Worm (Caenorhabditis elegans) whole organism, L4/young adult: ENCODE measurements around the gene F33A8.7.
A peak's percentile ranks its signal among the peaks of the same experiment; 100 is the strongest.

ENCODE experiments used
- W03F9.2 ChIP-seq: fragments of 150-350 bp; optimal IDR thresholded peaks from 2 replicates; lab custom pipeline; 2014; ENCODE audit warnings: missing biosample characterization, missing genetic modification characterization
- dao-5 ChIP-seq: sonication (generic microtip); optimal IDR thresholded peaks from 2 replicates; lab custom pipeline; 2016; ENCODE audit warnings: missing genotype, missing genetic modification characterization, moderate library complexity, missing compliant biosample characterization
- him-1 ChIP-seq: sonication (generic microtip); optimal IDR thresholded peaks from 2 replicates; lab custom pipeline; 2016; ENCODE audit warnings: missing genotype, missing genetic modification reagents, missing genetic modification characterization, missing compliant biosample characterization

Gene F33A8.7

ce11 chrII:11025566-11025965 is at the start of gene F33A8.7:
Gene F33A8.7 (minus strand): TSS chrII:11025666.
- TF ChIP-seq dao-5 (no peak), W03F9.2 (no peak), him-1 (tag; lab: Kevin White, UChicago) (no peak)

- TF ChIP-seq him-1 (tag; lab: Kevin White, UChicago) (no peak), W03F9.2 (no peak), dao-5 (no peak)
These were observed 47.1 kb upstream of the F33A8.7 start for ce11 chrII:11072565-11072964.

ce11 chrII:11064191-11064695 is 38.8 kb upstream of the F33A8.7 start:
- TF ChIP-seq W03F9.2, result no peak
- no peak for TF ChIP-seq him-1 (tag; lab: Kevin White, UChicago)
- no peak for TF ChIP-seq dao-5

ce11 chrII:11057256-11057655 is 31.8 kb upstream of the F33A8.7 start:
- TF ChIP-seq him-1 (tag; lab: Kevin White, UChicago) (no peak), dao-5 (no peak), W03F9.2 (no peak)

ce11 chrII:11055223-11055622 is 29.8 kb upstream of the F33A8.7 start, which contains the start of gene F45E10.2:
Gene F45E10.2 (minus strand): TSS chrII:11055323.
- no peak for TF ChIP-seq dao-5
- no peak for TF ChIP-seq W03F9.2
- no peak for TF ChIP-seq him-1 (tag; lab: Kevin White, UChicago)

- TF ChIP-seq dao-5 (no peak), him-1 (tag; lab: Kevin White, UChicago) (no peak), W03F9.2 (no peak)
These were observed 27.1 kb upstream of the F33A8.7 start for ce11 chrII:11052526-11052925.

ce11 chrII:11050678-11051077 is 25.2 kb upstream of the F33A8.7 start:
- TF ChIP-seq dao-5 (no peak), him-1 (tag; lab: Kevin White, UChicago) (no peak), W03F9.2 (peak; percentile 55)

ce11 chrII:11049876-11050275 is 24.4 kb upstream of the F33A8.7 start, which contains the start of the genes sdhd-1 and ilkp-1:
Gene sdhd-1 (minus strand): TSS chrII:11049913.
Gene ilkp-1 (plus strand): TSS chrII:11050255.
- no peak for TF ChIP-seq him-1 (tag; lab: Kevin White, UChicago)
- no peak for TF ChIP-seq W03F9.2
- no peak for TF ChIP-seq dao-5

ce11 chrII:11048930-11049329 is 23.5 kb upstream of the F33A8.7 start, which contains the start of gene F33A8.4:
Gene F33A8.4 (minus strand): TSS chrII:11049030.
- no peak for TF ChIP-seq W03F9.2
- no peak for TF ChIP-seq dao-5
- no peak for TF ChIP-seq him-1 (tag; lab: Kevin White, UChicago)

- TF ChIP-seq him-1 (tag; lab: Kevin White, UChicago) (no peak), dao-5 (no peak), W03F9.2 (no peak)
These were observed 20.4 kb upstream of the F33A8.7 start, which contains the start of gene col-83 for ce11 chrII:11045872-11046271. Gene col-83 (minus strand): TSS chrII:11045972.

ce11 chrII:11044193-11044568 is 18.7 kb upstream of the F33A8.7 start:
- TF ChIP-seq him-1 (tag; lab: Kevin White, UChicago), result no peak
- no peak for TF ChIP-seq W03F9.2
- TF ChIP-seq dao-5, result no peak

ce11 chrII:11043546-11044192 is 18.2 kb upstream of the F33A8.7 start:
- TF ChIP-seq him-1 (tag; lab: Kevin White, UChicago) (no peak), dao-5 (no peak), W03F9.2 (no peak)

ce11 chrII:11042878-11043331 is 17.4 kb upstream of the F33A8.7 start:
- TF ChIP-seq W03F9.2, result no peak
- TF ChIP-seq dao-5, result no peak
- TF ChIP-seq him-1 (tag; lab: Kevin White, UChicago), result peak; percentile 68

ce11 chrII:11041846-11042262 is 16.4 kb upstream of the F33A8.7 start:
- TF ChIP-seq him-1 (tag; lab: Kevin White, UChicago) (peak; percentile 12), W03F9.2 (no peak)

- TF ChIP-seq W03F9.2 (no peak), dao-5 (no peak), him-1 (tag; lab: Kevin White, UChicago) (no peak)
These were observed 15.6 kb upstream of the F33A8.7 start, which contains the start of gene cey-1 for ce11 chrII:11041027-11041426. Gene cey-1 (minus strand): TSS chrII:11041206.
